Worm (Caenorhabditis elegans) whole organism, L3 larva: ENCODE results near the gene cnc-10.

Experiments
- R02D3.7 ChIP-seq: fragments of 150-350 bp; optimal IDR thresholded peaks from 2 replicates; lab custom pipeline; 2014; ENCODE audit warnings: missing biosample characterization, missing genetic modification characterization
- ZK546.5 ChIP-seq: sonication (generic microtip); optimal IDR thresholded peaks from 2 replicates; lab custom pipeline; 2017; ENCODE audit warnings: missing biosample characterization, missing genetic modification characterization
- aly-2 ChIP-seq: fragments of 150-350 bp; optimal IDR thresholded peaks from 2 replicates; lab custom pipeline; 2014; ENCODE audit warnings: missing biosample characterization, missing genetic modification characterization
- ama-1 ChIP-seq: fragments of 150-350 bp; optimal IDR thresholded peaks from 2 replicates; lab custom pipeline; 2018
- ceh-16 ChIP-seq: sonication (generic microtip); optimal IDR thresholded peaks from 2 replicates; lab custom pipeline; 2017; ENCODE audit warnings: missing biosample characterization, missing genetic modification characterization
- ceh-28 ChIP-seq: fragments of 150-350 bp; optimal IDR thresholded peaks from 2 replicates; lab custom pipeline; 2014; ENCODE audit warnings: missing biosample characterization, missing genetic modification reagents, missing genetic modification characterization
- ceh-82 ChIP-seq: fragments of 150-350 bp; optimal IDR thresholded peaks from 2 replicates; lab custom pipeline; 2014; ENCODE audit warnings: missing biosample characterization, missing genetic modification characterization
- ceh-9 ChIP-seq: sonication (generic microtip); optimal IDR thresholded peaks from 2 replicates; lab custom pipeline; 2018; ENCODE audit warnings: missing biosample characterization, missing genetic modification characterization
- daf-12 ChIP-seq: fragments of 150-350 bp; optimal IDR thresholded peaks from 2 replicates; lab custom pipeline; 2014; ENCODE audit warnings: missing biosample characterization, missing genetic modification reagents, missing genetic modification characterization
- egl-27 ChIP-seq: sonication (generic microtip); optimal IDR thresholded peaks from 4 replicates; lab custom pipeline; 2017; ENCODE audit warnings: missing biosample characterization, missing genetic modification reagents, missing genetic modification characterization
- egl-5 ChIP-seq: fragments of 150-350 bp; optimal IDR thresholded peaks from 2 replicates; lab custom pipeline; 2017; ENCODE audit warnings: missing biosample characterization, missing genetic modification reagents, missing genetic modification characterization, inconsistent platforms
- elt-1 ChIP-seq: fragments of 150-350 bp; optimal IDR thresholded peaks from 2 replicates; lab custom pipeline; 2014; ENCODE audit warnings: missing biosample characterization, missing genetic modification characterization
- elt-2 ChIP-seq: sonication (generic microtip); optimal IDR thresholded peaks from 2 replicates; lab custom pipeline; 2016; ENCODE audit warnings: missing genetic modification reagents, mild to moderate bottlenecking, missing genetic modification characterization, missing compliant biosample characterization
- elt-3 ChIP-seq, 3 experiments: fragments of 150-350 bp in 1 of 3; sonication (generic microtip) in 2 of 3; optimal IDR thresholded peaks; 2 replicates in 2 of 3; 4 replicates in 1 of 3; lab custom pipeline; 2014 to 2017; ENCODE audit warnings: missing biosample characterization in 3 of 3, missing genetic modification characterization in 3 of 3
- eor-1 ChIP-seq, 2 experiments: fragments of 150-350 bp; optimal IDR thresholded peaks; 2 replicates each; lab custom pipeline; 2014 to 2018; ENCODE audit warnings: missing biosample characterization in 2 of 2, missing genetic modification characterization in 2 of 2
- fkh-10 ChIP-seq: sonication (generic microtip); optimal IDR thresholded peaks from 2 replicates; lab custom pipeline; 2017; ENCODE audit warnings: missing biosample characterization, missing genetic modification reagents, missing genetic modification characterization
- fkh-2 ChIP-seq: fragments of 150-350 bp; optimal IDR thresholded peaks from 2 replicates; lab custom pipeline; 2014; ENCODE audit warnings: missing biosample characterization, missing genetic modification reagents, missing genetic modification characterization
- fos-1 ChIP-seq: fragments of 150-350 bp; optimal IDR thresholded peaks from 2 replicates; lab custom pipeline; 2014; ENCODE audit warnings: missing biosample characterization, missing genetic modification characterization
- hmg-11 ChIP-seq: sonication (generic microtip); optimal IDR thresholded peaks from 2 replicates; lab custom pipeline; 2016; ENCODE audit warnings: missing genetic modification characterization, missing compliant biosample characterization
- jun-1 ChIP-seq: fragments of 150-350 bp; optimal IDR thresholded peaks from 2 replicates; lab custom pipeline; 2014; ENCODE audit warnings: missing biosample characterization, missing genetic modification reagents, missing genetic modification characterization
- lin-15B ChIP-seq: fragments of 150-350 bp; optimal IDR thresholded peaks from 2 replicates; lab custom pipeline; 2014; ENCODE audit warnings: missing biosample characterization, missing genetic modification characterization
- lin-39 ChIP-seq: fragments of 150-350 bp; optimal IDR thresholded peaks from 2 replicates; lab custom pipeline; 2018; ENCODE audit warnings: missing biosample characterization, missing genetic modification reagents, missing genetic modification characterization
- lsy-12 ChIP-seq: sonication (generic microtip); optimal IDR thresholded peaks from 2 replicates; lab custom pipeline; 2016; ENCODE audit warnings: mild to moderate bottlenecking, missing genetic modification characterization, missing compliant biosample characterization
- mdl-1 ChIP-seq: fragments of 150-350 bp; optimal IDR thresholded peaks from 2 replicates; lab custom pipeline; 2014; ENCODE audit warnings: missing biosample characterization, missing genetic modification characterization
- mml-1 ChIP-seq: fragments of 150-350 bp; sonication (generic microtip); optimal IDR thresholded peaks from 3 replicates; lab custom pipeline; 2014; ENCODE audit warnings: missing biosample characterization, missing genetic modification characterization
- nfya-1 ChIP-seq: sonication (generic microtip); optimal IDR thresholded peaks from 2 replicates; lab custom pipeline; 2017; ENCODE audit warnings: missing genetic modification characterization, mild to moderate bottlenecking, missing compliant biosample characterization, antibody characterized with exemption, moderate library complexity; ENCODE audit not compliant: insufficient read depth
- nhr-11 ChIP-seq: fragments of 150-350 bp; optimal IDR thresholded peaks from 2 replicates; lab custom pipeline; 2014; ENCODE audit warnings: missing biosample characterization, missing genetic modification characterization
- nhr-12 ChIP-seq: fragments of 150-350 bp; optimal IDR thresholded peaks from 2 replicates; lab custom pipeline; 2014; ENCODE audit warnings: missing biosample characterization, missing genetic modification characterization
- nhr-23 ChIP-seq: fragments of 150-350 bp; optimal IDR thresholded peaks from 2 replicates; lab custom pipeline; 2014; ENCODE audit warnings: missing biosample characterization, missing genetic modification reagents, missing genetic modification characterization
- nhr-237 ChIP-seq: fragments of 150-350 bp; optimal IDR thresholded peaks from 2 replicates; lab custom pipeline; 2014; ENCODE audit warnings: missing biosample characterization, missing genetic modification characterization
- nhr-25 ChIP-seq: sonication (generic microtip); optimal IDR thresholded peaks from 2 replicates; lab custom pipeline; 2017; ENCODE audit warnings: missing biosample characterization, missing genetic modification characterization
- nhr-28 ChIP-seq: fragments of 150-350 bp; optimal IDR thresholded peaks from 2 replicates; lab custom pipeline; 2014; ENCODE audit warnings: missing biosample characterization, missing genetic modification characterization
- nhr-43 ChIP-seq: sonication (generic microtip); optimal IDR thresholded peaks from 2 replicates; lab custom pipeline; 2016; ENCODE audit warnings: mild to moderate bottlenecking, missing genetic modification characterization, missing compliant biosample characterization; ENCODE audit not compliant: poor library complexity, severe bottlenecking
- nhr-67 ChIP-seq: fragments of 150-350 bp; optimal IDR thresholded peaks from 2 replicates; lab custom pipeline; 2014; ENCODE audit warnings: missing biosample characterization, missing genetic modification characterization
- nhr-76 ChIP-seq: fragments of 150-350 bp; sonication (generic microtip); optimal IDR thresholded peaks from 5 replicates; lab custom pipeline; 2014; ENCODE audit warnings: missing biosample characterization, missing genetic modification characterization
- nhr-77 ChIP-seq: fragments of 150-350 bp; optimal IDR thresholded peaks from 2 replicates; lab custom pipeline; 2014; ENCODE audit warnings: missing biosample characterization, missing genetic modification characterization
- pha-4 ChIP-seq: fragments of 150-350 bp; optimal IDR thresholded peaks from 2 replicates; lab custom pipeline; 2014; ENCODE audit warnings: missing biosample characterization, missing genetic modification reagents, missing genetic modification characterization
- pqm-1 ChIP-seq: fragments of 150-350 bp; optimal IDR thresholded peaks from 2 replicates; lab custom pipeline; 2017; ENCODE audit warnings: missing biosample characterization, missing genetic modification characterization, inconsistent platforms
- sea-2 ChIP-seq: fragments of 150-350 bp; sonication (generic microtip); optimal IDR thresholded peaks from 4 replicates; lab custom pipeline; 2014; ENCODE audit warnings: missing biosample characterization, missing genetic modification reagents, missing genetic modification characterization
- skn-1 ChIP-seq: fragments of 150-350 bp; optimal IDR thresholded peaks from 2 replicates; lab custom pipeline; 2014; ENCODE audit warnings: missing biosample characterization, missing genetic modification characterization
- snpc-4 ChIP-seq: fragments of 150-350 bp; optimal IDR thresholded peaks from 2 replicates; lab custom pipeline; 2014; ENCODE audit warnings: missing biosample characterization, missing genetic modification characterization
- tbx-2 ChIP-seq: sonication (generic microtip); optimal IDR thresholded peaks from 2 replicates; lab custom pipeline; 2016; ENCODE audit warnings: mild to moderate bottlenecking, missing genetic modification characterization, missing compliant biosample characterization
- unc-39 ChIP-seq: sonication (generic microtip); optimal IDR thresholded peaks from 4 replicates; lab custom pipeline; 2017; ENCODE audit warnings: missing biosample characterization, missing genetic modification characterization
- unc-62 ChIP-seq: fragments of 150-350 bp; sonication (generic microtip); optimal IDR thresholded peaks from 4 replicates; lab custom pipeline; 2014; ENCODE audit warnings: missing biosample characterization, missing genetic modification reagents, missing genetic modification characterization
- zag-1 ChIP-seq: fragments of 150-350 bp; optimal IDR thresholded peaks from 2 replicates; lab custom pipeline; 2014; ENCODE audit warnings: missing biosample characterization, missing genetic modification characterization
- ztf-11 ChIP-seq: fragments of 150-350 bp; optimal IDR thresholded peaks from 2 replicates; lab custom pipeline; 2014; ENCODE audit warnings: missing biosample characterization, missing genetic modification characterization
- ztf-4 ChIP-seq: fragments of 150-350 bp; optimal IDR thresholded peaks from 2 replicates; lab custom pipeline; 2014; ENCODE audit warnings: missing biosample characterization, missing genetic modification characterization

cnc-10 gene

DNA sequence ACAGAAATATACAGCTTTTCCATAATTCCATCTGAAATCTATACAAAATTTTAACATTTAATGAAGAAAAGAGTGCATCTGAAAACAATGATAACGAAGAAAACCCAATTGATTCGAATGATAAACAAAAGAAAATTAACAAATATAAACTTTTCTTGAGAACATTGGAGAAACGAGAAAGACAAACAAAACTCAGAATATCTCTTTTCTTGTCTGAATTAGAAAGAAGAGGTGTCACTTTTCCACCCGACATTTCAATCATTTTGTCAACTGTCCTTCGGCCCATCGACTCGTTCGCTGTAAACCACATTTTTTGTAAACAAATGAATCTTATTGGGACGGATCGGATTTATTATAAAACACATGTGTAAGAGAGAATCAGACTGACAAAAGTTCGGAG is 43.0 kb downstream of the cnc-10 start, which contains the start of gene bgal-1:
Gene bgal-1, minus strand, starts transcription at position 38 of the 400 bp plus-strand sequence.
- peak; percentile 69 for TF ChIP-seq ama-1 (lab: Kevin White, UChicago)
- TF ChIP-seq nhr-28 (tag; lab: Kevin White, UChicago): no peak
- no peak for TF ChIP-seq ceh-28 (tag; lab: Kevin White, UChicago)
- TF ChIP-seq ceh-9 (tag; lab: Kevin White, UChicago): no peak
- TF ChIP-seq fos-1 (tag; lab: Kevin White, UChicago): no peak
- no peak for TF ChIP-seq nhr-77 (tag; lab: Kevin White, UChicago)
- no peak for TF ChIP-seq ztf-11 (tag; lab: Kevin White, UChicago)
- TF ChIP-seq tbx-2: peak; percentile 1
- peak; percentile 62 for TF ChIP-seq pha-4
- no peak for TF ChIP-seq egl-5 (tag; lab: Kevin White, UChicago)
- TF ChIP-seq lin-39 (tag; lab: Kevin White, UChicago): peak; percentile 4
- no peak for TF ChIP-seq nhr-11
- no peak for TF ChIP-seq R02D3.7 (tag; lab: Kevin White, UChicago)
- no peak for TF ChIP-seq hmg-11 (tag; lab: Kevin White, UChicago)
- no peak for TF ChIP-seq unc-39 (tag; lab: Kevin White, UChicago)
- TF ChIP-seq elt-3 (tag; optimal IDR thresholded peaks at IDR 0.05; lab: Kevin White, UChicago): no peak
- TF ChIP-seq snpc-4 (tag; lab: Kevin White, UChicago): no peak
- no peak for TF ChIP-seq mdl-1 (tag; lab: Kevin White, UChicago)
- no peak for TF ChIP-seq zag-1 (tag; lab: Kevin White, UChicago)
- TF ChIP-seq nhr-12: no peak
- no peak for TF ChIP-seq ZK546.5 (tag; lab: Kevin White, UChicago)
- no peak for TF ChIP-seq egl-27 (tag; lab: Kevin White, UChicago)
- no peak for TF ChIP-seq lin-15B (tag; lab: Kevin White, UChicago)
- TF ChIP-seq jun-1 (tag; lab: Kevin White, UChicago): no peak
- TF ChIP-seq sea-2 (GFP tag; lab: Kevin White, UChicago): no peak
- no peak for TF ChIP-seq ztf-4 (tag; lab: Kevin White, UChicago)
- no peak for TF ChIP-seq mml-1 (tag; lab: Kevin White, UChicago)
- TF ChIP-seq skn-1: no peak
- TF ChIP-seq unc-62: no peak
- no peak for TF ChIP-seq nhr-67 (tag; lab: Kevin White, UChicago)
- TF ChIP-seq nhr-23 (tag; lab: Kevin White, UChicago): peak; percentile 40
- TF ChIP-seq nhr-25 (tag; lab: Kevin White, UChicago): peak; percentile 21
- TF ChIP-seq aly-2 (tag; lab: Kevin White, UChicago): no peak
- no peak for TF ChIP-seq elt-1 (tag; lab: Kevin White, UChicago)
- no peak for TF ChIP-seq nhr-43 (tag; lab: Kevin White, UChicago)
- peak; percentile 23 for TF ChIP-seq elt-2 (tag; lab: Kevin White, UChicago)
- TF ChIP-seq fkh-2 (tag; lab: Kevin White, UChicago): no peak
- TF ChIP-seq fkh-10 (GFP tag; lab: Kevin White, UChicago): no peak
- TF ChIP-seq lsy-12 (tag; lab: Kevin White, UChicago): peak; percentile 33
- TF ChIP-seq nfya-1 (tag; lab: Kevin White, UChicago): peak; percentile 15
- no peak for TF ChIP-seq nhr-76
- TF ChIP-seq nhr-237 (tag; lab: Kevin White, UChicago): no peak
- no peak for TF ChIP-seq ceh-82
- no peak for TF ChIP-seq pqm-1 (tag; lab: Kevin White, UChicago)
- no peak for TF ChIP-seq eor-1 (tag; optimal IDR thresholded peaks at IDR 0.05; lab: Kevin White, UChicago)
- no peak for TF ChIP-seq ceh-16 (tag; lab: Kevin White, UChicago)
- no peak for TF ChIP-seq daf-12 (tag; lab: Kevin White, UChicago)
